Fruit fly (Drosophila melanogaster) whole organism, embryonic: ENCODE data around the gene CG31493.

Source experiments
- Atf-2 ChIP-seq: fragments of 200-800 bp; sonication (Bioruptor generic); optimal IDR thresholded peaks from 2 replicates; lab custom pipeline; 2016; ENCODE audit warnings: missing biosample characterization, missing genetic modification characterization
- BEAF-32 ChIP-seq: fragments of 200-800 bp; sonication (Bioruptor generic); optimal IDR thresholded peaks from 3 replicates; lab custom pipeline; 2017; ENCODE audit warnings: missing biosample characterization, missing genetic modification characterization, mild to moderate bottlenecking, moderate library complexity, missing genetic modification reagents
- CG10209 ChIP-seq: fragments of 200-800 bp; sonication (Bioruptor generic); optimal IDR thresholded peaks from 3 replicates; lab custom pipeline; 2017; ENCODE audit warnings: missing biosample characterization, mild to moderate bottlenecking, missing genetic modification characterization, missing genetic modification reagents
- CG10274 ChIP-seq: fragments of 200-800 bp; sonication (Bioruptor generic); optimal IDR thresholded peaks from 3 replicates; lab custom pipeline; 2017; ENCODE audit warnings: missing biosample characterization, mild to moderate bottlenecking, missing genetic modification characterization
- CG10565 ChIP-seq: fragments of 200-800 bp; sonication (Bioruptor generic); optimal IDR thresholded peaks from 3 replicates; lab custom pipeline; 2016; ENCODE audit warnings: missing biosample characterization, mild to moderate bottlenecking, missing genetic modification characterization
- CG11504 ChIP-seq: fragments of 200-800 bp; sonication (Bioruptor generic); optimal IDR thresholded peaks from 3 replicates; lab custom pipeline; 2019; ENCODE audit warnings: missing biosample characterization, mild to moderate bottlenecking, missing genetic modification characterization, moderate library complexity
- CG11560 ChIP-seq: fragments of 200-800 bp; sonication (Bioruptor generic); IDR thresholded peaks from 3 replicates; pipeline ENCODE4 v1.3.6; 2022; ENCODE audit warnings: missing biosample characterization, missing genetic modification characterization
- CG12104 ChIP-seq: fragments of 200-800 bp; sonication (Bioruptor generic); optimal IDR thresholded peaks from 3 replicates; lab custom pipeline; 2016; ENCODE audit warnings: missing biosample characterization, missing genetic modification characterization
- CG14014 ChIP-seq: fragments of 200-800 bp; sonication (Bioruptor generic); IDR thresholded peaks from 2 replicates; pipeline ENCODE4 v1.3.6; 2022; ENCODE audit warnings: missing biosample characterization, missing genetic modification characterization
- CG14667 ChIP-seq: fragments of 200-800 bp; sonication (Bioruptor generic); IDR thresholded peaks from 2 replicates; pipeline ENCODE4 v1.3.6; 2022; ENCODE audit warnings: missing biosample characterization, missing genetic modification characterization
- CG14965 ChIP-seq: fragments of 200-800 bp; sonication (Bioruptor generic); optimal IDR thresholded peaks from 2 replicates; lab custom pipeline; 2016; ENCODE audit warnings: missing biosample characterization, missing genetic modification characterization, borderline replicate concordance
- CG15011 ChIP-seq: fragments of 200-800 bp; sonication (Bioruptor generic); optimal IDR thresholded peaks from 3 replicates; lab custom pipeline; 2018; ENCODE audit warnings: missing biosample characterization, mild to moderate bottlenecking, missing genetic modification characterization
- CG15269 ChIP-seq: fragments of 200-800 bp; sonication (Bioruptor generic); optimal IDR thresholded peaks from 2 replicates; lab custom pipeline; 2018; ENCODE audit warnings: missing biosample characterization, mild to moderate bottlenecking, missing genetic modification characterization, moderate library complexity
- CG17568 ChIP-seq: fragments of 200-800 bp; sonication (Bioruptor generic); optimal IDR thresholded peaks from 2 replicates; lab custom pipeline; 2018; ENCODE audit warnings: missing biosample characterization, mild to moderate bottlenecking, missing genetic modification characterization, moderate library complexity
- CG17829 ChIP-seq: fragments of 200-800 bp; optimal IDR thresholded peaks from 2 replicates; lab custom pipeline; 2019; ENCODE audit warnings: missing biosample characterization, mild to moderate bottlenecking, missing genetic modification characterization, moderate library complexity
- CG2116 ChIP-seq: fragments of 200-800 bp; sonication (Bioruptor generic); optimal IDR thresholded peaks from 3 replicates; lab custom pipeline; 2018; ENCODE audit warnings: missing biosample characterization, mild to moderate bottlenecking, missing genetic modification characterization
- CG2712 ChIP-seq: fragments of 200-800 bp; optimal IDR thresholded peaks from 3 replicates; lab custom pipeline; 2019; ENCODE audit warnings: missing biosample characterization, mild to moderate bottlenecking, missing genetic modification characterization, moderate library complexity
- CG31224 ChIP-seq: fragments of 200-800 bp; sonication (Bioruptor generic); IDR thresholded peaks from 2 replicates; pipeline ENCODE4 v1.3.6; 2022; ENCODE audit warnings: missing biosample characterization, missing genetic modification characterization
- CG33213 ChIP-seq: fragments of 200-800 bp; sonication (Bioruptor generic); optimal IDR thresholded peaks from 3 replicates; lab custom pipeline; 2016; ENCODE audit warnings: missing biosample characterization, missing genetic modification characterization
- CG34422 ChIP-seq: fragments of 200-800 bp; sonication (Bioruptor generic); IDR thresholded peaks from 3 replicates; pipeline ENCODE4 v1.3.6; 2022; ENCODE audit warnings: missing biosample characterization, missing genetic modification characterization
- CG3995 ChIP-seq: fragments of 200-800 bp; sonication (Bioruptor generic); optimal IDR thresholded peaks from 3 replicates; lab custom pipeline; 2016; ENCODE audit warnings: missing biosample characterization, missing genetic modification characterization
- CG4282 ChIP-seq: fragments of 200-800 bp; sonication (Bioruptor generic); optimal IDR thresholded peaks from 2 replicates; lab custom pipeline; 2016; ENCODE audit warnings: missing biosample characterization, missing genetic modification characterization
- CG43689 ChIP-seq: fragments of 200-800 bp; sonication (Bioruptor generic); IDR thresholded peaks from 2 replicates; pipeline ENCODE4 v1.3.6; 2022; ENCODE audit warnings: missing biosample characterization, missing genetic modification characterization
- CG7271 ChIP-seq: fragments of 200-800 bp; sonication (Bioruptor generic); optimal IDR thresholded peaks from 2 replicates; lab custom pipeline; 2018; ENCODE audit warnings: missing biosample characterization, mild to moderate bottlenecking, missing genetic modification characterization, moderate library complexity
- CG7372 ChIP-seq: fragments of 200-800 bp; sonication (Bioruptor generic); IDR thresholded peaks from 2 replicates; pipeline ENCODE4 v1.3.6; 2022; ENCODE audit warnings: missing biosample characterization, missing genetic modification characterization
- CG8281 ChIP-seq: fragments of 200-800 bp; sonication (Bioruptor generic); optimal IDR thresholded peaks from 2 replicates; lab custom pipeline; 2018; ENCODE audit warnings: missing biosample characterization, mild to moderate bottlenecking, missing genetic modification characterization, moderate library complexity
- CG8924 ChIP-seq: fragments of 200-800 bp; optimal IDR thresholded peaks from 3 replicates; lab custom pipeline; 2019; ENCODE audit warnings: missing biosample characterization, mild to moderate bottlenecking, missing genetic modification characterization, moderate library complexity
- CkIIα-i1 ChIP-seq: fragments of 200-800 bp; sonication (Bioruptor generic); IDR thresholded peaks from 2 replicates; pipeline ENCODE4 v1.3.6; 2022; ENCODE audit warnings: missing biosample characterization, missing genetic modification characterization
- D19A ChIP-seq: fragments of 200-800 bp; optimal IDR thresholded peaks from 3 replicates; lab custom pipeline; 2019; ENCODE audit warnings: missing biosample characterization, mild to moderate bottlenecking, missing genetic modification characterization, moderate library complexity
- Dfd ChIP-seq, 2 experiments: fragments of >200 bp; optimal IDR thresholded peaks; 2 replicates each; lab custom pipeline; 2017; ENCODE audit warnings: missing biosample characterization in 2 of 2, missing genetic modification characterization in 2 of 2
- Fer3 ChIP-seq: fragments of 200-800 bp; sonication (Bioruptor generic); optimal IDR thresholded peaks from 2 replicates; lab custom pipeline; 2018; ENCODE audit warnings: missing biosample characterization, mild to moderate bottlenecking, missing genetic modification characterization, moderate library complexity
- Hsf ChIP-seq: fragments of 200-800 bp; sonication (Bioruptor generic); optimal IDR thresholded peaks from 3 replicates; lab custom pipeline; 2016; ENCODE audit warnings: missing biosample characterization, missing genetic modification characterization
- Kr ChIP-seq: fragments of 200-800 bp; sonication (Bioruptor generic); optimal IDR thresholded peaks from 2 replicates; lab custom pipeline; 2017; ENCODE audit warnings: missing biosample characterization, mild to moderate bottlenecking, missing genetic modification characterization
- Lhr ChIP-seq: fragments of 200-800 bp; sonication (Bioruptor generic); optimal IDR thresholded peaks from 3 replicates; lab custom pipeline; 2017; ENCODE audit warnings: mild to moderate bottlenecking, missing biosample characterization, missing genetic modification reagents, missing genetic modification characterization
- Mrtf ChIP-seq: fragments of 200-800 bp; sonication (Bioruptor generic); IDR thresholded peaks from 3 replicates; pipeline ENCODE4 v1.3.6; 2022; ENCODE audit warnings: missing biosample characterization, missing genetic modification characterization
- Nf-YA ChIP-seq: fragments of 200-800 bp; sonication (Bioruptor generic); IDR thresholded peaks from 2 replicates; pipeline ENCODE4 v1.3.6; 2022; ENCODE audit warnings: missing biosample characterization, missing genetic modification characterization
- Xrp1 ChIP-seq: fragments of 200-800 bp; sonication (Bioruptor generic); IDR thresholded peaks from 2 replicates; pipeline ENCODE4 v1.3.6; 2022; ENCODE audit warnings: missing biosample characterization, missing genetic modification characterization
- ab ChIP-seq: fragments of 200-800 bp; sonication (Bioruptor generic); optimal IDR thresholded peaks from 2 replicates; lab custom pipeline; 2016; ENCODE audit warnings: missing biosample characterization, missing genetic modification characterization
- btn ChIP-seq: fragments of 200-800 bp; sonication (Bioruptor generic); optimal IDR thresholded peaks from 2 replicates; lab custom pipeline; 2016; ENCODE audit warnings: missing biosample characterization, missing genetic modification characterization
- corto ChIP-seq: fragments of 200-800 bp; sonication (Bioruptor generic); optimal IDR thresholded peaks from 2 replicates; lab custom pipeline; 2016; ENCODE audit warnings: missing biosample characterization, mild to moderate bottlenecking, missing genetic modification characterization, moderate library complexity
- dan ChIP-seq: fragments of 200-800 bp; sonication (Bioruptor generic); IDR thresholded peaks from 2 replicates; pipeline ENCODE4 v1.3.6; 2022; ENCODE audit warnings: missing biosample characterization, missing genetic modification characterization
- dysf ChIP-seq: fragments of 200-800 bp; sonication (Bioruptor generic); IDR thresholded peaks from 3 replicates; pipeline ENCODE4 v1.3.6; 2022; ENCODE audit warnings: missing biosample characterization, missing genetic modification characterization
- esg ChIP-seq: fragments of 200-800 bp; sonication (Bioruptor generic); conservative IDR thresholded peaks from 2 replicates; pipeline ENCODE4 v1.3.6; 2022; ENCODE audit warnings: missing biosample characterization, missing genetic modification characterization
- peb ChIP-seq: fragments of 200-800 bp; sonication (Bioruptor generic); IDR thresholded peaks from 2 replicates; pipeline ENCODE4 v1.3.6; 2022; ENCODE audit warnings: missing biosample characterization, missing genetic modification characterization
- phol ChIP-seq: fragments of 200-800 bp; sonication (Bioruptor generic); optimal IDR thresholded peaks from 3 replicates; lab custom pipeline; 2018; ENCODE audit warnings: missing biosample characterization, mild to moderate bottlenecking, missing genetic modification characterization, moderate library complexity
- pzg ChIP-seq: fragments of 200-800 bp; sonication (Bioruptor generic); optimal IDR thresholded peaks from 3 replicates; lab custom pipeline; 2018; ENCODE audit warnings: missing biosample characterization, mild to moderate bottlenecking, missing genetic modification characterization, moderate library complexity
- schlank ChIP-seq: fragments of 200-800 bp; sonication (Bioruptor generic); optimal IDR thresholded peaks from 2 replicates; lab custom pipeline; 2018; ENCODE audit warnings: missing biosample characterization, mild to moderate bottlenecking, missing genetic modification characterization
- seq ChIP-seq: fragments of 200-800 bp; sonication (Bioruptor generic); IDR thresholded peaks from 2 replicates; pipeline ENCODE4 v1.3.6; 2022; ENCODE audit warnings: missing biosample characterization, missing genetic modification characterization
- sim ChIP-seq: fragments of 200-800 bp; sonication (Bioruptor generic); IDR thresholded peaks from 2 replicates; pipeline ENCODE4 v1.3.6; 2022; ENCODE audit warnings: missing biosample characterization, missing genetic modification characterization
- slp2 ChIP-seq: fragments of 200-800 bp; sonication (Bioruptor generic); optimal IDR thresholded peaks from 2 replicates; lab custom pipeline; 2016; ENCODE audit warnings: missing biosample characterization, missing genetic modification characterization
- so ChIP-seq: fragments of 200-800 bp; sonication (Bioruptor generic); IDR thresholded peaks from 3 replicates; pipeline ENCODE4 v1.3.6; 2022; ENCODE audit warnings: missing biosample characterization, missing genetic modification characterization
- zfh1 ChIP-seq: fragments of 200-800 bp; sonication (Bioruptor generic); IDR thresholded peaks from 3 replicates; pipeline ENCODE4 v1.3.6; 2022; ENCODE audit warnings: missing biosample characterization, missing genetic modification characterization

CG31493 gene

dm6 chr3R:7127966-7128365 is 3.4 kb upstream of the CG31493 start, which contains the start of gene CG10068 (continued):
- TF ChIP-seq Atf-2 (GFP tag; lab: Kevin White, UChicago) (peak; percentile 77), CG14965 (peak; percentile 39), corto (GFP tag; lab: Kevin White, UChicago) (peak; percentile 45), CG2116 (GFP tag; lab: Kevin White, UChicago) (peak; percentile 76), Kr (no peak), Xrp1 (peak; percentile 97), CG31224 (peak; percentile 73), D19A (peak; percentile 83), Mrtf (GFP tag; lab: Robert Waterston, UW) (peak; percentile 82; the same call in 2 of the 3 replicates), CG8924 (peak; percentile 96), CG33213 (GFP tag; lab: Kevin White, UChicago) (peak; percentile 94), CG7372 (GFP tag; lab: Robert Waterston, UW) (peak; percentile 89), CG17829 (tag; lab: Kevin White, UChicago) (peak; percentile 94), CG8281 (tag; lab: Kevin White, UChicago) (peak; percentile 63), zfh1 (GFP tag; lab: Robert Waterston, UW) (peak; percentile 97), CG10565 (GFP tag; lab: Kevin White, UChicago) (peak; percentile 69), CG11504 (tag; lab: Kevin White, UChicago) (peak; percentile 90), Lhr (GFP tag; lab: Kevin White, UChicago) (peak; percentile 92), CG15269 (peak; percentile 88), CG7271 (tag; lab: Kevin White, UChicago) (peak; percentile 92), CG11560 (tag; lab: Robert Waterston, UW) (no peak), dan (GFP tag; lab: Robert Waterston, UW) (no peak), esg (GFP tag; lab: Robert Waterston, UW) (peak; percentile 80), CG34422 (peak; percentile 94), CG43689 (GFP tag; lab: Robert Waterston, UW) (peak; percentile 60; the same call in 1 of the 2 replicates), pzg (GFP tag; lab: Kevin White, UChicago) (peak; percentile 64), schlank (tag; lab: Kevin White, UChicago) (peak; percentile 45), CG4282 (GFP tag; lab: Kevin White, UChicago) (peak; percentile 54), CG3995 (GFP tag; lab: Kevin White, UChicago) (peak; percentile 44), BEAF-32 (GFP tag; lab: Kevin White, UChicago) (peak; percentile 44), phol (peak; percentile 91), CG14667 (peak; percentile 85), Hsf (GFP tag; lab: Kevin White, UChicago) (peak; percentile 90), seq (GFP tag; lab: Robert Waterston, UW) (peak; percentile 91), CG14014 (GFP tag; lab: Robert Waterston, UW) (peak; percentile 89), Dfd (GFP tag; optimal IDR thresholded peaks at IDR 0.05; lab: Kevin White, UChicago) (no peak), sim (peak; percentile 91), CkIIα-i1 (no peak), peb (GFP tag; lab: Robert Waterston, UW) (peak; percentile 76), btn (peak; percentile 85), dysf (GFP tag; lab: Robert Waterston, UW) (peak; percentile 92), ab (GFP tag; lab: Kevin White, UChicago) (no peak), slp2 (GFP tag; lab: Kevin White, UChicago) (peak; percentile 86), CG10274 (GFP tag; lab: Kevin White, UChicago) (peak; percentile 25), Fer3 (tag; lab: Kevin White, UChicago) (peak; percentile 83), so (GFP tag; lab: Robert Waterston, UW) (peak; percentile 90), CG15011 (peak; percentile 79), CG12104 (GFP tag; lab: Kevin White, UChicago) (peak; percentile 70), Nf-YA (GFP tag; lab: Robert Waterston, UW) (peak; percentile 89), CG17568 (peak; percentile 75), CG2712 (peak; percentile 95), CG10209 (peak; percentile 89)
